Worm (Caenorhabditis elegans) whole organism, early embryonic: ENCODE measurements around the gene zhp-4.

Experiments
- F13C5.2 ChIP-seq: sonication (generic microtip); optimal IDR thresholded peaks from 2 replicates; lab custom pipeline; 2017; ENCODE audit warnings: mild to moderate bottlenecking, missing genetic modification characterization, inconsistent platforms, missing compliant biosample characterization
- aly-1 ChIP-seq: sonication (generic microtip); optimal IDR thresholded peaks from 2 replicates; lab custom pipeline; 2016; ENCODE audit warnings: missing genetic modification characterization, missing compliant biosample characterization
- ama-1 ChIP-seq: fragments of 150-350 bp; optimal IDR thresholded peaks from 2 replicates; lab custom pipeline; 2014
- ceh-13 ChIP-seq: fragments of 200-800 bp; sonication (Bioruptor generic); optimal IDR thresholded peaks from 2 replicates; lab custom pipeline; 2018; ENCODE audit warnings: mild to moderate bottlenecking, missing genetic modification characterization, missing compliant biosample characterization
- ceh-36 ChIP-seq: sonication (generic microtip); optimal IDR thresholded peaks from 2 replicates; lab custom pipeline; 2016; ENCODE audit warnings: missing genetic modification characterization, inconsistent platforms, missing compliant biosample characterization
- ets-7 ChIP-seq: sonication (generic microtip); optimal IDR thresholded peaks from 2 replicates; lab custom pipeline; 2016; ENCODE audit warnings: missing genotype, missing genetic modification characterization, missing compliant biosample characterization
- hmg-4 ChIP-seq: fragments of 200-800 bp; sonication (Bioruptor generic); optimal IDR thresholded peaks from 2 replicates; lab custom pipeline; 2018; ENCODE audit warnings: mild to moderate bottlenecking, missing genetic modification characterization, missing compliant biosample characterization
- tbx-11 ChIP-seq: fragments of 200-800 bp; sonication (Bioruptor generic); IDR thresholded peaks from 2 replicates; pipeline ENCODE4 v1.3.6; 2022; ENCODE audit warnings: missing genetic modification characterization, missing compliant biosample characterization
- tbx-37 ChIP-seq: fragments of 200-800 bp; sonication (Bioruptor generic); conservative IDR thresholded peaks from 2 replicates; pipeline ENCODE4 v1.3.6; 2022; ENCODE audit warnings: missing genetic modification reagents, missing genetic modification characterization, missing compliant biosample characterization
- tra-4 ChIP-seq: sonication (generic microtip); optimal IDR thresholded peaks from 2 replicates; lab custom pipeline; 2017; ENCODE audit warnings: missing genetic modification characterization, missing compliant biosample characterization

ce11 chrV:19082541-19082940 is 19.0 kb downstream of the zhp-4 start, which contains the start of gene nhr-95:
- TF ChIP-seq ceh-36 (tag; lab: Kevin White, UChicago): no peak
- no peak for TF ChIP-seq tra-4 (tag; lab: Kevin White, UChicago)
- no peak for TF ChIP-seq ama-1 (lab: Kevin White, UChicago)
- no peak for TF ChIP-seq F13C5.2 (tag; lab: Kevin White, UChicago)
- TF ChIP-seq hmg-4 (GFP tag; lab: Kevin White, UChicago): no peak
- TF ChIP-seq tbx-11 (GFP tag; lab: Robert Waterston, UW): no peak
- TF ChIP-seq aly-1 (tag; lab: Kevin White, UChicago): no peak
- no peak for TF ChIP-seq ceh-13 (GFP tag; lab: Kevin White, UChicago)
- no peak for TF ChIP-seq ets-7
- TF ChIP-seq tbx-37 (GFP tag; lab: Robert Waterston, UW): no peak
